Worm (Caenorhabditis elegans) whole organism, late embryonic: ENCODE measurements around the gene E02H4.5.

ENCODE experiments used
- C38D4.7 ChIP-seq: fragments of 200-800 bp; sonication (Bioruptor generic); optimal IDR thresholded peaks from 2 replicates; lab custom pipeline; 2018; ENCODE audit warnings: mild to moderate bottlenecking, missing genetic modification characterization, moderate library complexity, missing compliant biosample characterization
- Y22D7AL.16 ChIP-seq: sonication (generic microtip); optimal IDR thresholded peaks from 2 replicates; lab custom pipeline; 2016; ENCODE audit warnings: missing genetic modification characterization, missing compliant biosample characterization
- ahr-1 ChIP-seq: sonication (generic microtip); optimal IDR thresholded peaks from 2 replicates; lab custom pipeline; 2016; ENCODE audit warnings: missing genetic modification characterization, missing compliant biosample characterization
- ceh-18 ChIP-seq: sonication (generic microtip); optimal IDR thresholded peaks from 2 replicates; lab custom pipeline; 2016; ENCODE audit warnings: missing genetic modification characterization, missing compliant biosample characterization
- ceh-19 ChIP-seq: fragments of 200-800 bp; sonication (Bioruptor generic); optimal IDR thresholded peaks from 2 replicates; lab custom pipeline; 2018; ENCODE audit warnings: mild to moderate bottlenecking, missing genetic modification characterization, missing compliant biosample characterization
- ceh-30 ChIP-seq: fragments of 150-350 bp; optimal IDR thresholded peaks from 2 replicates; lab custom pipeline; 2014; ENCODE audit warnings: missing biosample characterization, missing genetic modification characterization
- ceh-34 ChIP-seq: sonication (generic microtip); optimal IDR thresholded peaks from 2 replicates; lab custom pipeline; 2016; ENCODE audit warnings: mild to moderate bottlenecking, missing genetic modification characterization, missing compliant biosample characterization
- ceh-48 ChIP-seq: sonication (generic microtip); optimal IDR thresholded peaks from 2 replicates; lab custom pipeline; 2016; ENCODE audit warnings: missing genetic modification characterization, inconsistent platforms, missing compliant biosample characterization
- ceh-6 ChIP-seq: fragments of 200-800 bp; sonication (Bioruptor generic); optimal IDR thresholded peaks from 2 replicates; lab custom pipeline; 2018; ENCODE audit warnings: mild to moderate bottlenecking, missing genetic modification characterization, missing compliant biosample characterization
- ceh-9 ChIP-seq: sonication (generic microtip); optimal IDR thresholded peaks from 2 replicates; lab custom pipeline; 2016; ENCODE audit warnings: mild to moderate bottlenecking, missing genetic modification characterization, inconsistent platforms, missing compliant biosample characterization
- dmd-4 ChIP-seq: sonication (generic microtip); optimal IDR thresholded peaks from 2 replicates; lab custom pipeline; 2016; ENCODE audit warnings: borderline replicate concordance, missing genetic modification characterization, missing compliant biosample characterization
- elt-2 ChIP-seq: sonication (generic microtip); optimal IDR thresholded peaks from 2 replicates; lab custom pipeline; 2016; ENCODE audit warnings: missing genetic modification reagents, missing genetic modification characterization, missing compliant biosample characterization
- ets-4 ChIP-seq: sonication (generic microtip); optimal IDR thresholded peaks from 2 replicates; lab custom pipeline; 2016; ENCODE audit warnings: missing genetic modification characterization, missing compliant biosample characterization
- fkh-10 ChIP-seq: fragments of 150-350 bp; optimal IDR thresholded peaks from 2 replicates; lab custom pipeline; 2014; ENCODE audit warnings: missing biosample characterization, missing genetic modification reagents, missing genetic modification characterization
- hlh-30 ChIP-seq: sonication (generic microtip); optimal IDR thresholded peaks from 2 replicates; lab custom pipeline; 2017; ENCODE audit warnings: antibody characterized with exemption, missing genetic modification characterization, missing compliant biosample characterization; ENCODE audit not compliant: insufficient read depth
- hlh-6 ChIP-seq: sonication (generic microtip); optimal IDR thresholded peaks from 2 replicates; lab custom pipeline; 2016; ENCODE audit warnings: missing genotype, missing genetic modification characterization, missing compliant biosample characterization
- lin-11 ChIP-seq: fragments of 200-800 bp; sonication (Bioruptor generic); optimal IDR thresholded peaks from 2 replicates; lab custom pipeline; 2018; ENCODE audit warnings: mild to moderate bottlenecking, missing genetic modification characterization, missing compliant biosample characterization
- mec-3 ChIP-seq: sonication (generic microtip); optimal IDR thresholded peaks from 2 replicates; lab custom pipeline; 2016; ENCODE audit warnings: borderline replicate concordance, missing genetic modification characterization, missing compliant biosample characterization
- npax-4 ChIP-seq: sonication (generic microtip); optimal IDR thresholded peaks from 2 replicates; lab custom pipeline; 2016; ENCODE audit warnings: missing genetic modification characterization, missing compliant biosample characterization
- pag-3 ChIP-seq: sonication (generic microtip); optimal IDR thresholded peaks from 2 replicates; lab custom pipeline; 2016; ENCODE audit warnings: missing compliant biosample characterization, missing genetic modification characterization, borderline replicate concordance
- pat-9 ChIP-seq: fragments of 200-800 bp; sonication (Bioruptor generic); optimal IDR thresholded peaks from 2 replicates; lab custom pipeline; 2018; ENCODE audit warnings: mild to moderate bottlenecking, missing genetic modification characterization, moderate library complexity, missing compliant biosample characterization
- pha-2 ChIP-seq: sonication (generic microtip); optimal IDR thresholded peaks from 2 replicates; lab custom pipeline; 2017; ENCODE audit warnings: mild to moderate bottlenecking, missing genetic modification characterization, missing compliant biosample characterization
- pha-4 ChIP-seq: fragments of 150-350 bp; optimal IDR thresholded peaks from 2 replicates; lab custom pipeline; 2018; ENCODE audit warnings: missing biosample characterization, missing genetic modification reagents, missing genetic modification characterization
- pros-1 ChIP-seq: fragments of 150-350 bp; optimal IDR thresholded peaks from 2 replicates; lab custom pipeline; 2014; ENCODE audit warnings: missing biosample characterization, missing genetic modification reagents, missing genetic modification characterization
- syd-9 ChIP-seq: sonication (generic microtip); optimal IDR thresholded peaks from 2 replicates; lab custom pipeline; 2016; ENCODE audit warnings: mild to moderate bottlenecking, missing genetic modification characterization, moderate library complexity, missing compliant biosample characterization
- tbx-2 ChIP-seq: sonication (generic microtip); optimal IDR thresholded peaks from 2 replicates; lab custom pipeline; 2016; ENCODE audit warnings: missing genetic modification characterization, missing compliant biosample characterization
- tbx-7 ChIP-seq: sonication (generic microtip); optimal IDR thresholded peaks from 2 replicates; lab custom pipeline; 2016; ENCODE audit warnings: missing genotype, missing genetic modification characterization, missing compliant biosample characterization
- unc-42 ChIP-seq: sonication (generic microtip); optimal IDR thresholded peaks from 2 replicates; lab custom pipeline; 2016; ENCODE audit warnings: missing genotype, missing genetic modification characterization, missing compliant biosample characterization
- unc-86 ChIP-seq: sonication (generic microtip); optimal IDR thresholded peaks from 2 replicates; lab custom pipeline; 2016; ENCODE audit warnings: missing genetic modification characterization, missing compliant biosample characterization
- zip-5 ChIP-seq: sonication (generic microtip); optimal IDR thresholded peaks from 2 replicates; lab custom pipeline; 2016; ENCODE audit warnings: missing genetic modification characterization, missing compliant biosample characterization

Gene E02H4.5

ce11 chrX:14255973-14256372 lies 1.0 kb upstream of the E02H4.5 start, which contains the start of gene E02H4.7:
Gene E02H4.7, plus strand, starts transcription at chrX:14256273.
- TF ChIP-seq tbx-2 (tag; lab: Kevin White, UChicago) (no peak), hlh-30 (tag; lab: Kevin White, UChicago) (no peak), ahr-1 (no peak), ceh-9 (tag; lab: Kevin White, UChicago) (no peak), ceh-19 (GFP tag; lab: Kevin White, UChicago) (no peak), pha-2 (tag; lab: Kevin White, UChicago) (no peak)

- TF ChIP-seq ceh-18 (tag; lab: Kevin White, UChicago): no peak
- no peak for TF ChIP-seq dmd-4 (tag; lab: Kevin White, UChicago)
- no peak for TF ChIP-seq tbx-7
- no peak for TF ChIP-seq npax-4
- no peak for TF ChIP-seq tbx-2 (tag; lab: Kevin White, UChicago)
- no peak for TF ChIP-seq pat-9 (tag; lab: Kevin White, UChicago)
- TF ChIP-seq ceh-48 (tag; lab: Kevin White, UChicago): no peak
- TF ChIP-seq fkh-10 (GFP tag; lab: Kevin White, UChicago): no peak
- TF ChIP-seq pha-2 (tag; lab: Kevin White, UChicago): no peak
- no peak for TF ChIP-seq lin-11 (tag; lab: Kevin White, UChicago)
- no peak for TF ChIP-seq mec-3 (tag; lab: Kevin White, UChicago)
- no peak for TF ChIP-seq ceh-30 (tag; lab: Kevin White, UChicago)
- no peak for TF ChIP-seq hlh-6 (tag; lab: Kevin White, UChicago)
- TF ChIP-seq, all 69 proteins: peak for 0
These were observed 2.9 kb downstream of the E02H4.5 start, which contains the start of gene E02H4.6 for ce11 chrX:14252042-14252441. Gene E02H4.6, minus strand, starts transcription at chrX:14252142.

ce11 chrX:14247436-14248103 lies 7.4 kb downstream of the E02H4.5 start, which contains the start of gene K04C1.5:
Gene K04C1.5, plus strand, starts transcription at chrX:14248053.
- TF ChIP-seq pat-9 (tag; lab: Kevin White, UChicago): no peak
- TF ChIP-seq unc-42 (tag; lab: Kevin White, UChicago): no peak
- no peak for TF ChIP-seq ets-4 (tag; lab: Kevin White, UChicago)
- TF ChIP-seq Y22D7AL.16 (tag; lab: Kevin White, UChicago): no peak
- no peak for TF ChIP-seq pha-4 (tag; lab: Kevin White, UChicago)
- no peak for TF ChIP-seq npax-4
- no peak for TF ChIP-seq ceh-6 (GFP tag; lab: Kevin White, UChicago)

- no peak for TF ChIP-seq zip-5 (tag; lab: Kevin White, UChicago)
- no peak for TF ChIP-seq ceh-34 (tag; lab: Kevin White, UChicago)
- no peak for TF ChIP-seq pag-3 (tag; lab: Kevin White, UChicago)
- TF ChIP-seq C38D4.7 (GFP tag; lab: Kevin White, UChicago): no peak
- TF ChIP-seq syd-9: no peak
- TF ChIP-seq pha-2 (tag; lab: Kevin White, UChicago): no peak
- TF ChIP-seq pros-1 (tag; lab: Kevin White, UChicago): no peak
- TF ChIP-seq hlh-6 (tag; lab: Kevin White, UChicago): no peak
These were observed 8.4 kb downstream of the E02H4.5 start, which contains the start of gene mlc-6 for ce11 chrX:14246518-14246917. Gene mlc-6, minus strand, starts transcription at chrX:14246618.

ce11 chrX:14244493-14244892 lies 10.4 kb downstream of the E02H4.5 start:
- TF ChIP-seq unc-86 (no peak), elt-2 (tag; lab: Kevin White, UChicago) (peak; percentile 40), tbx-7 (no peak)
- TF ChIP-seq, all 69 proteins: peak for 1
